Fruit fly (Drosophila melanogaster) whole organism, embryonic: ENCODE data around the gene SPARC.

Experiments used
- Aef1 ChIP-seq: fragments of 200-800 bp; sonication (Bioruptor generic); IDR thresholded peaks from 3 replicates; pipeline ENCODE4 v1.3.6; 2022; ENCODE audit warnings: missing biosample characterization, missing genetic modification characterization
- CG10209 ChIP-seq: fragments of 200-800 bp; sonication (Bioruptor generic); optimal IDR thresholded peaks from 3 replicates; lab custom pipeline; 2017; ENCODE audit warnings: missing biosample characterization, mild to moderate bottlenecking, missing genetic modification characterization, missing genetic modification reagents
- CG1024 ChIP-seq: fragments of 200-800 bp; sonication (Bioruptor generic); IDR thresholded peaks from 2 replicates; pipeline ENCODE4 v1.3.6; 2022; ENCODE audit warnings: missing biosample characterization, missing genetic modification characterization
- CG10267 ChIP-seq: fragments of 200-800 bp; sonication (Bioruptor generic); optimal IDR thresholded peaks from 2 replicates; lab custom pipeline; 2018; ENCODE audit warnings: missing biosample characterization, mild to moderate bottlenecking, missing genetic modification characterization, moderate library complexity
- CG10321 ChIP-seq: fragments of 200-800 bp; sonication (Bioruptor generic); IDR thresholded peaks from 2 replicates; pipeline ENCODE4 v1.3.6; 2022; ENCODE audit warnings: missing biosample characterization, missing genetic modification characterization
- CG10565 ChIP-seq: fragments of 200-800 bp; sonication (Bioruptor generic); optimal IDR thresholded peaks from 3 replicates; lab custom pipeline; 2016; ENCODE audit warnings: missing biosample characterization, mild to moderate bottlenecking, missing genetic modification characterization
- CG13123 ChIP-seq: fragments of 200-800 bp; sonication (Bioruptor generic); optimal IDR thresholded peaks from 2 replicates; lab custom pipeline; 2016; ENCODE audit warnings: missing biosample characterization, missing genetic modification characterization
- CG17328 ChIP-seq: fragments of 200-800 bp; sonication (Bioruptor generic); IDR thresholded peaks from 2 replicates; pipeline ENCODE4 v1.3.6; 2022; ENCODE audit warnings: missing biosample characterization, missing genetic modification characterization
- CG17361 ChIP-seq: fragments of 200-800 bp; sonication (Bioruptor generic); IDR thresholded peaks from 3 replicates; pipeline ENCODE4 v1.3.6; 2022; ENCODE audit warnings: missing biosample characterization, missing genetic modification characterization
- CG18011 ChIP-seq: fragments of 200-800 bp; sonication (Bioruptor generic); optimal IDR thresholded peaks from 2 replicates; lab custom pipeline; 2017; ENCODE audit warnings: missing biosample characterization, missing genetic modification characterization, mild to moderate bottlenecking, moderate library complexity, missing genotype
- CG3065 ChIP-seq: fragments of 200-800 bp; sonication (Bioruptor generic); optimal IDR thresholded peaks from 2 replicates; lab custom pipeline; 2016; ENCODE audit warnings: missing biosample characterization, missing genetic modification characterization
- CG32772 ChIP-seq: fragments of 200-800 bp; sonication (Bioruptor generic); IDR thresholded peaks from 2 replicates; pipeline ENCODE4 v1.3.6; 2022; ENCODE audit warnings: missing biosample characterization, missing genetic modification characterization
- CG4820 ChIP-seq: fragments of 200-800 bp; sonication (Bioruptor generic); optimal IDR thresholded peaks from 3 replicates; lab custom pipeline; 2016; ENCODE audit warnings: missing biosample characterization, missing genetic modification characterization
- CG6791 ChIP-seq: fragments of 200-800 bp; sonication (Bioruptor generic); IDR thresholded peaks from 3 replicates; pipeline ENCODE4 v1.3.6; 2022; ENCODE audit warnings: missing biosample characterization, missing genetic modification characterization; ENCODE audit not compliant: partially characterized antibody
- CG7357 ChIP-seq: fragments of 200-800 bp; sonication (Bioruptor generic); IDR thresholded peaks from 3 replicates; pipeline ENCODE4 v1.3.6; 2022; ENCODE audit warnings: missing biosample characterization, missing genetic modification characterization
- CG7839 ChIP-seq: fragments of 200-800 bp; sonication (Bioruptor generic); optimal IDR thresholded peaks from 3 replicates; lab custom pipeline; 2018; ENCODE audit warnings: missing biosample characterization, mild to moderate bottlenecking, missing genetic modification characterization, moderate library complexity
- CG8924 ChIP-seq: fragments of 200-800 bp; optimal IDR thresholded peaks from 3 replicates; lab custom pipeline; 2019; ENCODE audit warnings: missing biosample characterization, mild to moderate bottlenecking, missing genetic modification characterization, moderate library complexity
- Dll ChIP-seq: fragments of 200-800 bp; sonication (Bioruptor generic); IDR thresholded peaks from 4 replicates; pipeline ENCODE4 v1.3.6; 2022; ENCODE audit warnings: missing biosample characterization, missing genetic modification characterization; ENCODE audit not compliant: partially characterized antibody
- Drgx ChIP-seq: fragments of 200-800 bp; sonication (Bioruptor generic); IDR thresholded peaks from 2 replicates; pipeline ENCODE4 v1.3.6; 2022; ENCODE audit warnings: missing biosample characterization, missing genetic modification characterization
- ERR ChIP-seq: fragments of 200-800 bp; sonication (Bioruptor generic); optimal IDR thresholded peaks from 2 replicates; lab custom pipeline; 2016; ENCODE audit warnings: missing biosample characterization, missing genetic modification characterization
- Ets65A ChIP-seq: fragments of 200-800 bp; sonication (Bioruptor generic); peaks from one replicate; lab custom pipeline; 2016; ENCODE audit warnings: missing biosample characterization, missing genetic modification characterization
- Hsf ChIP-seq: fragments of 200-800 bp; sonication (Bioruptor generic); optimal IDR thresholded peaks from 3 replicates; lab custom pipeline; 2016; ENCODE audit warnings: missing biosample characterization, missing genetic modification characterization
- Mad ChIP-seq: fragments of 200-800 bp; sonication (Bioruptor generic); optimal IDR thresholded peaks from 2 replicates; lab custom pipeline; 2016; ENCODE audit warnings: missing biosample characterization, missing genetic modification characterization
- Myb ChIP-seq: fragments of 200-800 bp; sonication (Bioruptor generic); optimal IDR thresholded peaks from 2 replicates; lab custom pipeline; 2016; ENCODE audit warnings: missing biosample characterization, missing genetic modification characterization
- NK7.1 ChIP-seq: fragments of 200-800 bp; sonication (Bioruptor generic); optimal IDR thresholded peaks from 3 replicates; lab custom pipeline; 2016; ENCODE audit warnings: missing biosample characterization, missing genetic modification characterization
- Oaz ChIP-seq: fragments of 200-800 bp; sonication (Bioruptor generic); IDR thresholded peaks from 2 replicates; pipeline ENCODE4 v1.3.6; 2022; ENCODE audit warnings: missing biosample characterization, missing genetic modification characterization
- Sry-δ ChIP-seq: fragments of 200-800 bp; sonication (Bioruptor generic); optimal IDR thresholded peaks from 2 replicates; lab custom pipeline; 2016; ENCODE audit warnings: missing biosample characterization, missing genetic modification characterization
- bsh ChIP-seq, 2 experiments: fragments of 200-800 bp; sonication (Bioruptor generic); optimal IDR thresholded peaks; 2 replicates each; lab custom pipeline; 2017 to 2018; ENCODE audit warnings: mild to moderate bottlenecking in 2 of 2, missing biosample characterization in 2 of 2, missing genetic modification characterization in 2 of 2, moderate library complexity in 1 of 2
- crol ChIP-seq: fragments of 200-800 bp; sonication (Bioruptor generic); IDR thresholded peaks from 2 replicates; pipeline ENCODE4 v1.3.6; 2022; ENCODE audit warnings: missing biosample characterization, missing genetic modification characterization
- exex ChIP-seq: fragments of 200-800 bp; sonication (Bioruptor generic); optimal IDR thresholded peaks from 4 replicates; lab custom pipeline; 2018; ENCODE audit warnings: missing biosample characterization, mild to moderate bottlenecking, missing genetic modification characterization, moderate library complexity
- eyg ChIP-seq: fragments of 200-800 bp; sonication (Bioruptor generic); optimal IDR thresholded peaks from 3 replicates; lab custom pipeline; 2016; ENCODE audit warnings: missing biosample characterization, missing genetic modification characterization
- fd96Cb ChIP-seq: fragments of 200-800 bp; sonication (Bioruptor generic); optimal IDR thresholded peaks from 2 replicates; lab custom pipeline; 2018; ENCODE audit warnings: missing biosample characterization, mild to moderate bottlenecking, missing genetic modification characterization, moderate library complexity
- grn ChIP-seq: fragments of 200-800 bp; sonication (Bioruptor generic); optimal IDR thresholded peaks from 3 replicates; lab custom pipeline; 2017; ENCODE audit warnings: missing biosample characterization, missing genetic modification characterization
- her ChIP-seq: fragments of 200-800 bp; sonication (Bioruptor generic); optimal IDR thresholded peaks from 2 replicates; lab custom pipeline; 2016; ENCODE audit warnings: missing biosample characterization, missing genetic modification characterization
- hkb ChIP-seq, 2 experiments: fragments of 200-800 bp in 1 of 2; fragments of >200 bp in 1 of 2; sonication (Bioruptor generic) in 1 of 2; IDR thresholded peaks in 1 of 2; optimal IDR thresholded peaks in 1 of 2; 2 replicates each; pipeline versions ENCODE4 v1.3.6 to Lab custom; 2017 to 2022; ENCODE audit warnings: missing biosample characterization in 1 of 2, missing genetic modification characterization in 1 of 2
- jigr1 ChIP-seq: fragments of 200-800 bp; sonication (Bioruptor generic); IDR thresholded peaks from 3 replicates; pipeline ENCODE4 v1.3.6; 2022; ENCODE audit warnings: missing biosample characterization, missing genetic modification characterization
- jumu ChIP-seq: fragments of 200-800 bp; sonication (Bioruptor generic); optimal IDR thresholded peaks from 3 replicates; lab custom pipeline; 2016; ENCODE audit warnings: missing biosample characterization, missing genetic modification characterization
- kah ChIP-seq: fragments of 200-800 bp; sonication (Bioruptor generic); optimal IDR thresholded peaks from 2 replicates; lab custom pipeline; 2018; ENCODE audit warnings: missing biosample characterization, mild to moderate bottlenecking, missing genetic modification characterization
- kay ChIP-seq: fragments of 200-800 bp; sonication (Bioruptor generic); optimal IDR thresholded peaks from 2 replicates; lab custom pipeline; 2016; ENCODE audit warnings: missing biosample characterization, missing genetic modification characterization
- klu ChIP-seq: fragments of 200-800 bp; sonication (Bioruptor generic); IDR thresholded peaks from 2 replicates; pipeline ENCODE4 v1.3.6; 2022; ENCODE audit warnings: missing biosample characterization, missing genetic modification characterization
- lilli ChIP-seq: fragments of 200-800 bp; sonication (Bioruptor generic); optimal IDR thresholded peaks from 3 replicates; lab custom pipeline; 2016; ENCODE audit warnings: missing biosample characterization, missing genetic modification characterization
- mirr ChIP-seq: fragments of 200-800 bp; sonication (Bioruptor generic); optimal IDR thresholded peaks from 3 replicates; lab custom pipeline; 2018; ENCODE audit warnings: missing biosample characterization, mild to moderate bottlenecking, missing genetic modification characterization
- pum ChIP-seq: fragments of 200-800 bp; sonication (Bioruptor generic); optimal IDR thresholded peaks from 2 replicates; lab custom pipeline; 2016; ENCODE audit warnings: missing biosample characterization, missing genetic modification characterization
- seq ChIP-seq: fragments of 200-800 bp; sonication (Bioruptor generic); IDR thresholded peaks from 2 replicates; pipeline ENCODE4 v1.3.6; 2022; ENCODE audit warnings: missing biosample characterization, missing genetic modification characterization
- tio ChIP-seq: fragments of 200-800 bp; sonication (Bioruptor generic); optimal IDR thresholded peaks from 2 replicates; lab custom pipeline; 2017; ENCODE audit warnings: missing biosample characterization, missing genetic modification characterization, inconsistent platforms
- tup ChIP-seq: fragments of 200-800 bp; sonication (Bioruptor generic); optimal IDR thresholded peaks from 2 replicates; lab custom pipeline; 2016; ENCODE audit warnings: missing biosample characterization, mild to moderate bottlenecking, missing genetic modification characterization, moderate library complexity
- usp ChIP-seq: fragments of >200 bp; optimal IDR thresholded peaks from 2 replicates; lab custom pipeline; 2017; ENCODE audit warnings: missing biosample characterization, missing genetic modification characterization
- vnd ChIP-seq: fragments of 200-800 bp; sonication (Bioruptor generic); IDR thresholded peaks from 3 replicates; pipeline ENCODE4 v1.3.6; 2022; ENCODE audit warnings: missing biosample characterization, missing genetic modification characterization; ENCODE audit not compliant: partially characterized antibody
- zen ChIP-seq: fragments of 200-800 bp; sonication (Bioruptor generic); optimal IDR thresholded peaks from 3 replicates; lab custom pipeline; 2018; ENCODE audit warnings: missing biosample characterization, mild to moderate bottlenecking, missing genetic modification characterization, moderate library complexity

Gene SPARC

DNA sequence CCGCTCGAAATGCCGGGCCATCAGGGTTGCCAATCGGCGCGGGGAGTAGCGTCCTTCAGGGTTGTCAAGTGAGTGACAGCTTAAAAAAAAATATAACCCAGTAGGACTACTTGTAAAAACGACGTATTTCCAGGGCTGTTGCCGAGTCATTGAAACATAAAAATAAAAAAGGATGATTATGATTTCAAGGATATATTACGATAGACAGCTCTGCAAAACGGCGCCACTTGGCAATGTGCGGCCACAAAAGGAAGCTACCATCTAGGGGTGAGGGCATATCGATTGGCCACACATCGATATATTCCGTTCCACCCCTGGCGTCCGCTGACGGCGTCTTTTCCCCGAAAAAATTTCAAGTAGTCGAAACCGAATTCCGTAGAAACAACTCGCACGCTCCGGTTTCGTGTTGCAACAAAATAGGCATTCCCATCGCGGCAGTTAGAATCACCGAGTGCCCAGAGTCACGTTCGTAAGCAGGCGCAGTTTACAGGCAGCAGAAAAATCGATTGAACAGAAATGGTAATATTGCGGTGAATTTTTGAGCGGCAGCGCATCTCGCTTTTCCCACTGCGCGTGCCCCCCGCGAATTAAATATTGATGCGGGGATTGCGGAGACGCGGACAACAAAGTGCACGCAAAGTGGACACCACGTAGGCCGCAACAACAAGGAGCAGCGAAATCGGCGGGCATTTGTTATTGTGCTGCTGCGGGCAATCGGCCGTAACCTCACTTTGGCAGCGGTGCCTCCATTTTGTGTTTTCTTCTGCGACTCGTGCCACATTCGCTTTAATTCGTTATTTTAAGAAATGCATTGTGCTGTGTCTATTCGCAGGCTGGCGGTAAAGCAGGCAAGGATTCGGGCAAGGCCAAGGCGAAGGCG is 5.0 kb downstream of the SPARC start, which contains the start of the genes ball and His2Av (continued):
- TF ChIP-seq jigr1 (GFP tag; lab: Robert Waterston, UW) (no peak), kay (GFP tag; lab: Kevin White, UChicago) (peak; percentile 49), vnd (peak; percentile 82), usp (no peak), CG10565 (GFP tag; lab: Kevin White, UChicago) (no peak), Aef1 (GFP tag; lab: Robert Waterston, UW) (peak; percentile 76), Myb (peak; percentile 82), CG10209 (GFP tag; lab: Kevin White, UChicago) (peak; percentile 77), eyg (peak; percentile 76), seq (peak; percentile 74; the same call in 1 of the 2 replicates), CG18011 (GFP tag; lab: Kevin White, UChicago) (peak; percentile 79), CG7839 (tag; lab: Kevin White, UChicago) (peak; percentile 75), grn (peak; percentile 22), Ets65A (GFP tag; lab: Kevin White, UChicago) (peak; percentile 98), crol (GFP tag; lab: Robert Waterston, UW) (peak; percentile 38), ERR (GFP tag; lab: Kevin White, UChicago) (peak; percentile 81), tup (GFP tag; lab: Kevin White, UChicago) (peak; percentile 74), CG32772 (GFP tag; lab: Robert Waterston, UW) (peak; percentile 83), exex (tag; lab: Kevin White, UChicago) (no peak), bsh (GFP tag; optimal IDR thresholded peaks at IDR 0.05; lab: Kevin White, UChicago) (peak in 1 of 2 experiments; percentile 83), CG4820 (GFP tag; lab: Kevin White, UChicago) (peak; percentile 81), Dll (GFP tag; lab: Robert Waterston, UW) (peak; percentile 89), CG7357 (GFP tag; lab: Robert Waterston, UW) (0 out of 3 replicates have a peak, but pooled peaks have one; percentile 27), CG10321 (peak; percentile 41; the same call in 1 of the 2 replicates), mirr (peak; percentile 42), tio (GFP tag; lab: Kevin White, UChicago) (no peak), CG6791 (peak; percentile 93), CG13123 (GFP tag; lab: Kevin White, UChicago) (peak; percentile 77), NK7.1 (GFP tag; lab: Kevin White, UChicago) (peak; percentile 54), Drgx (GFP tag; lab: Robert Waterston, UW) (peak; percentile 72), zen (tag; lab: Kevin White, UChicago) (peak; percentile 67), pum (GFP tag; lab: Kevin White, UChicago) (peak; percentile 87), kah (GFP tag; lab: Kevin White, UChicago) (peak; percentile 28), her (GFP tag; lab: Kevin White, UChicago) (peak; percentile 83), CG17328 (GFP tag; lab: Robert Waterston, UW) (peak; percentile 84), CG8924 (tag; lab: Kevin White, UChicago) (peak; percentile 65), klu (GFP tag; lab: Robert Waterston, UW) (peak; percentile 72), Sry-δ (GFP tag; lab: Kevin White, UChicago) (peak; percentile 99), Hsf (GFP tag; lab: Kevin White, UChicago) (peak; percentile 91), CG3065 (GFP tag; lab: Kevin White, UChicago) (peak; percentile 50), hkb (optimal IDR thresholded peaks at IDR 0.05; lab: Kevin White, UChicago) (peak; percentile 87), hkb (GFP tag; IDR thresholded peaks at IDR 0.05; lab: Robert Waterston, UW) (peak; percentile 84), jumu (GFP tag; lab: Kevin White, UChicago) (peak; percentile 94), CG10267 (tag; lab: Kevin White, UChicago) (peak; percentile 82), CG17361 (GFP tag; lab: Robert Waterston, UW) (peak; percentile 76), lilli (peak; percentile 95), fd96Cb (peak; percentile 53), Oaz (GFP tag; lab: Robert Waterston, UW) (peak; percentile 65), Mad (GFP tag; lab: Kevin White, UChicago) (peak; percentile 90), CG1024 (GFP tag; lab: Robert Waterston, UW) (peak; percentile 80)
